Fruit fly (Drosophila melanogaster) Kc167 (cell line): ENCODE data around the gene CG11594.

ENCODE experiments used
- Myc ChIP-seq: fragments of >200 bp; optimal IDR thresholded peaks from 2 replicates; lab custom pipeline; 2017; ENCODE audit warnings: missing external identifiers
- Sin3A ChIP-seq: fragments of >200 bp; optimal IDR thresholded peaks from 2 replicates; lab custom pipeline; 2018; ENCODE audit warnings: missing external identifiers
- ttk ChIP-seq: sonication (Bioruptor generic); optimal IDR thresholded peaks from 2 replicates; lab custom pipeline; 2017; ENCODE audit warnings: missing external identifiers

- TF ChIP-seq ttk (lab: Kevin White, UChicago) (no peak), Myc (lab: Kevin White, UChicago) (no peak), Sin3A (lab: Kevin White, UChicago) (no peak)
Observed at dm6 chr3L:4021260-4021831, 4.5 kb downstream of the CG11594 start, which contains the start of gene Mul1.
